Worm (Caenorhabditis elegans): ENCODE data around the gene Y54G2A.11.
"Not testable (repeated sequence)": the region's sequence is repeated elsewhere in the genome, so short reads cannot be mapped to it uniquely, and the experiment has no call there.

DNA sequence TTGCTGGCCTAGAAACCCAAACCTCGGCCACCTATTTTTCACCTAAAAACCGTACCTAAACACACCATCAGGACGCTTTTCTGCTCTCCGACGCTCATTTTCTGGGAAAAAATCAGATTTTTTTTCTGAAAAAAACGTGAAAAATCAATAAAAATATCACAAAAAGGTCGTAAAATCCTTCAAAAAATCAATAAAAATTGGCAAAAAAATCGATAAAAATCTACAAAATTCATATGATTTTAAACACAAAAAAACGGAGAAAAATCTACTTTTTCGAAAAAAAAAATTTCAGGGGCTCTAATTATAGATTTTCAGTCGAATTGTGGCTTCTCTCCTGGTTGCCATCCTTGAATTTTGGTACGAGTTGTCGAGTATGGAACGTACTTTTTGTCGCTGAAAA, 55.1 kb downstream of the Y54G2A.11 start, which contains the start of gene Y94H6A.7:
- not testable (repeated sequence) for TF ChIP-seq skn-1 (tag; optimal IDR thresholded peaks at IDR 0.05); ceh-62 (tag; optimal IDR thresholded peaks at IDR 0.05); ceh-44 (GFP tag; IDR thresholded peaks at IDR 0.05)
